Fruit fly (Drosophila melanogaster) whole organism, embryonic: ENCODE results near the gene CG15423.

Experiments used
- ATbp ChIP-seq: fragments of 200-800 bp; sonication (Bioruptor generic); optimal IDR thresholded peaks from 2 replicates; lab custom pipeline; 2017; ENCODE audit warnings: missing biosample characterization, mild to moderate bottlenecking, missing genetic modification characterization, missing genetic modification reagents
- Adf1 ChIP-seq: fragments of 200-800 bp; sonication (Bioruptor generic); IDR thresholded peaks from 2 replicates; pipeline ENCODE4 v1.3.6; 2022; ENCODE audit warnings: missing biosample characterization, missing genetic modification characterization
- Atf-2 ChIP-seq: fragments of 200-800 bp; sonication (Bioruptor generic); optimal IDR thresholded peaks from 2 replicates; lab custom pipeline; 2016; ENCODE audit warnings: missing biosample characterization, missing genetic modification characterization
- CG10321 ChIP-seq: fragments of 200-800 bp; sonication (Bioruptor generic); IDR thresholded peaks from 2 replicates; pipeline ENCODE4 v1.3.6; 2022; ENCODE audit warnings: missing biosample characterization, missing genetic modification characterization
- CG10462 ChIP-seq: fragments of 200-800 bp; sonication (Bioruptor generic); optimal IDR thresholded peaks from 2 replicates; lab custom pipeline; 2016; ENCODE audit warnings: missing biosample characterization, missing genetic modification characterization
- CG10959 ChIP-seq: fragments of 200-800 bp; sonication (Bioruptor generic); IDR thresholded peaks from 2 replicates; pipeline ENCODE4 v1.3.6; 2022; ENCODE audit warnings: missing biosample characterization, missing genetic modification characterization
- CG15269 ChIP-seq: fragments of 200-800 bp; sonication (Bioruptor generic); optimal IDR thresholded peaks from 2 replicates; lab custom pipeline; 2018; ENCODE audit warnings: missing biosample characterization, mild to moderate bottlenecking, missing genetic modification characterization, moderate library complexity
- CG17361 ChIP-seq: fragments of 200-800 bp; sonication (Bioruptor generic); IDR thresholded peaks from 3 replicates; pipeline ENCODE4 v1.3.6; 2022; ENCODE audit warnings: missing biosample characterization, missing genetic modification characterization
- CG18599 ChIP-seq: fragments of 200-800 bp; sonication (Bioruptor generic); optimal IDR thresholded peaks from 3 replicates; lab custom pipeline; 2017; ENCODE audit warnings: missing biosample characterization, missing genetic modification characterization, mild to moderate bottlenecking, moderate library complexity, missing genetic modification reagents
- CG18619 ChIP-seq: fragments of 200-800 bp; sonication (Bioruptor generic); optimal IDR thresholded peaks from 3 replicates; lab custom pipeline; 2017; ENCODE audit warnings: missing biosample characterization, mild to moderate bottlenecking, missing genetic modification characterization
- CG2116 ChIP-seq: fragments of 200-800 bp; sonication (Bioruptor generic); optimal IDR thresholded peaks from 3 replicates; lab custom pipeline; 2018; ENCODE audit warnings: missing biosample characterization, mild to moderate bottlenecking, missing genetic modification characterization
- CG2129 ChIP-seq: fragments of 200-800 bp; sonication (Bioruptor generic); IDR thresholded peaks from 2 replicates; pipeline ENCODE4 v1.3.6; 2022; ENCODE audit warnings: missing biosample characterization, missing genetic modification characterization; ENCODE audit not compliant: partially characterized antibody
- CG2889 ChIP-seq: fragments of 200-800 bp; sonication (Bioruptor generic); IDR thresholded peaks from 3 replicates; pipeline ENCODE4 v1.3.6; 2022; ENCODE audit warnings: missing biosample characterization, missing genetic modification characterization
- CG30403 ChIP-seq: fragments of 200-800 bp; sonication (Bioruptor generic); optimal IDR thresholded peaks from 3 replicates; lab custom pipeline; 2016; ENCODE audit warnings: missing biosample characterization, missing genetic modification characterization
- CG3281 ChIP-seq: fragments of 200-800 bp; sonication (Bioruptor generic); optimal IDR thresholded peaks from 3 replicates; lab custom pipeline; 2017; ENCODE audit warnings: missing biosample characterization, mild to moderate bottlenecking, missing genetic modification characterization
- CG34224 ChIP-seq: fragments of 200-800 bp; sonication (Bioruptor generic); IDR thresholded peaks from 3 replicates; pipeline ENCODE4 v1.3.6; 2022; ENCODE audit warnings: missing biosample characterization, missing genetic modification characterization; ENCODE audit not compliant: partially characterized antibody
- CG3995 ChIP-seq: fragments of 200-800 bp; sonication (Bioruptor generic); optimal IDR thresholded peaks from 3 replicates; lab custom pipeline; 2016; ENCODE audit warnings: missing biosample characterization, missing genetic modification characterization
- CG4424 ChIP-seq: fragments of 200-800 bp; sonication (Bioruptor generic); optimal IDR thresholded peaks from 3 replicates; lab custom pipeline; 2016; ENCODE audit warnings: missing biosample characterization, missing genetic modification characterization
- CG5180 ChIP-seq: fragments of 200-800 bp; sonication (Bioruptor generic); optimal IDR thresholded peaks from 3 replicates; lab custom pipeline; 2017; ENCODE audit warnings: missing biosample characterization, missing genetic modification characterization, mild to moderate bottlenecking, moderate library complexity, missing genetic modification reagents
- CG7963 ChIP-seq: fragments of 200-800 bp; sonication (Bioruptor generic); IDR thresholded peaks from 3 replicates; pipeline ENCODE4 v1.3.6; 2022; ENCODE audit warnings: missing biosample characterization, missing genetic modification characterization; ENCODE audit not compliant: partially characterized antibody
- CG7987 ChIP-seq: fragments of 200-800 bp; sonication (Bioruptor generic); optimal IDR thresholded peaks from 2 replicates; lab custom pipeline; 2018; ENCODE audit warnings: missing biosample characterization, mild to moderate bottlenecking, missing genetic modification characterization, moderate library complexity
- CG8089 ChIP-seq: fragments of 200-800 bp; sonication (Bioruptor generic); optimal IDR thresholded peaks from 3 replicates; lab custom pipeline; 2016; ENCODE audit warnings: missing biosample characterization, missing genetic modification characterization
- CG9437 ChIP-seq: fragments of 200-800 bp; sonication (Bioruptor generic); optimal IDR thresholded peaks from 2 replicates; lab custom pipeline; 2018; ENCODE audit warnings: missing biosample characterization, mild to moderate bottlenecking, missing genetic modification characterization
- CrebB ChIP-seq: fragments of 200-800 bp; sonication (Bioruptor generic); optimal IDR thresholded peaks from 3 replicates; lab custom pipeline; 2018; ENCODE audit warnings: missing biosample characterization, mild to moderate bottlenecking, missing genetic modification characterization
- Doc2 ChIP-seq: fragments of 200-800 bp; sonication (Bioruptor generic); IDR thresholded peaks from 2 replicates; pipeline ENCODE4 v1.3.6; 2022; ENCODE audit warnings: missing biosample characterization, missing genetic modification characterization
- Ets65A ChIP-seq: fragments of 200-800 bp; sonication (Bioruptor generic); peaks from one replicate; lab custom pipeline; 2016; ENCODE audit warnings: missing biosample characterization, missing genetic modification characterization
- Fer3 ChIP-seq: fragments of 200-800 bp; sonication (Bioruptor generic); optimal IDR thresholded peaks from 2 replicates; lab custom pipeline; 2018; ENCODE audit warnings: missing biosample characterization, mild to moderate bottlenecking, missing genetic modification characterization, moderate library complexity
- Hr78 ChIP-seq, 2 experiments: fragments of 200-800 bp in 1 of 2; fragments of >200 bp in 1 of 2; sonication (Bioruptor generic) in 1 of 2; optimal IDR thresholded peaks; 2 replicates each; lab custom pipeline; 2017 to 2019; ENCODE audit warnings: missing biosample characterization in 2 of 2, missing genetic modification characterization in 2 of 2, mild to moderate bottlenecking in 1 of 2, moderate library complexity in 1 of 2
- NfI ChIP-seq: fragments of 200-800 bp; sonication (Bioruptor generic); optimal IDR thresholded peaks from 3 replicates; lab custom pipeline; 2018; ENCODE audit warnings: missing biosample characterization, mild to moderate bottlenecking, missing genetic modification characterization, moderate library complexity
- Spps ChIP-seq: fragments of 200-800 bp; sonication (Bioruptor generic); optimal IDR thresholded peaks from 2 replicates; lab custom pipeline; 2018; ENCODE audit warnings: missing biosample characterization, mild to moderate bottlenecking, missing genetic modification characterization
- bigmax ChIP-seq: fragments of 200-800 bp; sonication (Bioruptor generic); optimal IDR thresholded peaks from 2 replicates; lab custom pipeline; 2018; ENCODE audit warnings: missing biosample characterization, mild to moderate bottlenecking, missing genetic modification characterization
- br ChIP-seq: fragments of >200 bp; optimal IDR thresholded peaks from 2 replicates; lab custom pipeline; 2017
- ci ChIP-seq: fragments of 200-800 bp; sonication (Bioruptor generic); IDR thresholded peaks from 3 replicates; pipeline ENCODE4 v1.3.6; 2022; ENCODE audit warnings: missing biosample characterization, missing genetic modification characterization
- gt ChIP-seq: fragments of 200-800 bp; sonication (Bioruptor generic); IDR thresholded peaks from 2 replicates; pipeline ENCODE4 v1.3.6; 2022; ENCODE audit warnings: missing biosample characterization, missing genetic modification characterization
- hb ChIP-seq: fragments of 200-800 bp; sonication (Bioruptor generic); IDR thresholded peaks from 3 replicates; pipeline ENCODE4 v1.3.6; 2022; ENCODE audit warnings: missing biosample characterization, missing genetic modification characterization; ENCODE audit not compliant: partially characterized antibody
- hkb ChIP-seq, 2 experiments: fragments of 200-800 bp in 1 of 2; fragments of >200 bp in 1 of 2; sonication (Bioruptor generic) in 1 of 2; IDR thresholded peaks in 1 of 2; optimal IDR thresholded peaks in 1 of 2; 2 replicates each; pipeline versions ENCODE4 v1.3.6 to Lab custom; 2017 to 2022; ENCODE audit warnings: missing biosample characterization in 1 of 2, missing genetic modification characterization in 1 of 2
- jing ChIP-seq: fragments of 200-800 bp; sonication (Bioruptor generic); optimal IDR thresholded peaks from 2 replicates; lab custom pipeline; 2018; ENCODE audit warnings: missing biosample characterization, mild to moderate bottlenecking, missing genetic modification characterization
- lab ChIP-seq: fragments of 200-800 bp; sonication (Bioruptor generic); optimal IDR thresholded peaks from 3 replicates; lab custom pipeline; 2017; ENCODE audit warnings: missing biosample characterization, missing genetic modification characterization, mild to moderate bottlenecking, moderate library complexity, missing genetic modification reagents
- lov ChIP-seq, 2 experiments: fragments of 200-800 bp in 1 of 2; fragments of >200 bp in 1 of 2; sonication (Bioruptor generic) in 1 of 2; IDR thresholded peaks in 1 of 2; optimal IDR thresholded peaks in 1 of 2; 2 replicates in 1 of 2; 3 replicates in 1 of 2; pipeline versions ENCODE4 v1.3.6 to Lab custom; 2017 to 2022; ENCODE audit warnings: missing biosample characterization in 1 of 2, missing genetic modification characterization in 1 of 2
- mam ChIP-seq: fragments of 200-800 bp; sonication (Bioruptor generic); optimal IDR thresholded peaks from 3 replicates; lab custom pipeline; 2016; ENCODE audit warnings: missing biosample characterization, missing genetic modification characterization
- onecut ChIP-seq: fragments of 200-800 bp; sonication (Bioruptor generic); IDR thresholded peaks from 2 replicates; pipeline ENCODE4 v1.3.6; 2022; ENCODE audit warnings: missing biosample characterization, missing genetic modification characterization
- p53 ChIP-seq: fragments of 200-800 bp; sonication (Bioruptor generic); optimal IDR thresholded peaks from 2 replicates; lab custom pipeline; 2016; ENCODE audit warnings: missing biosample characterization, missing genetic modification characterization
- psq ChIP-seq: fragments of 200-800 bp; sonication (Bioruptor generic); optimal IDR thresholded peaks from 2 replicates; lab custom pipeline; 2017; ENCODE audit warnings: missing biosample characterization, missing genetic modification characterization
- pum ChIP-seq: fragments of 200-800 bp; sonication (Bioruptor generic); optimal IDR thresholded peaks from 2 replicates; lab custom pipeline; 2016; ENCODE audit warnings: missing biosample characterization, missing genetic modification characterization
- sd ChIP-seq: fragments of 200-800 bp; sonication (Bioruptor generic); optimal IDR thresholded peaks from 3 replicates; lab custom pipeline; 2018; ENCODE audit warnings: missing biosample characterization, mild to moderate bottlenecking, missing genetic modification characterization, moderate library complexity
- tgo ChIP-seq: fragments of 200-800 bp; sonication (Bioruptor generic); IDR thresholded peaks from 3 replicates; pipeline ENCODE4 v1.3.6; 2022; ENCODE audit warnings: missing biosample characterization, missing genetic modification characterization
- unpg ChIP-seq: fragments of 200-800 bp; sonication (Bioruptor generic); optimal IDR thresholded peaks from 3 replicates; lab custom pipeline; 2018; ENCODE audit warnings: missing biosample characterization, mild to moderate bottlenecking, missing genetic modification characterization, moderate library complexity
- z ChIP-seq: fragments of 200-800 bp; sonication (Bioruptor generic); IDR thresholded peaks from 3 replicates; pipeline ENCODE4 v1.3.6; 2022; ENCODE audit warnings: missing biosample characterization, missing genetic modification characterization

Gene CG15423

dm6 chr2L:4030236-4030943 is 24.5 kb downstream of the CG15423 start (continued):
- peak; percentile 85 for TF ChIP-seq CG10959 (GFP tag; lab: Robert Waterston, UW)
- peak; percentile 82 for TF ChIP-seq CrebB (tag; lab: Kevin White, UChicago)
- TF ChIP-seq CG8089 (GFP tag; lab: Kevin White, UChicago), result peak; percentile 70
- peak; percentile 3 for TF ChIP-seq sd (tag; lab: Kevin White, UChicago)
- TF ChIP-seq gt (GFP tag; lab: Robert Waterston, UW), result peak; percentile 55; the same call in 1 of the 2 replicates
- TF ChIP-seq CG9437 (GFP tag; lab: Kevin White, UChicago), result peak; percentile 67
- TF ChIP-seq mam (GFP tag; lab: Kevin White, UChicago), result peak; percentile 77
- peak; percentile 75 for TF ChIP-seq lab (GFP tag; lab: Kevin White, UChicago)
- no peak for TF ChIP-seq Hr78 (GFP tag; optimal IDR thresholded peaks at IDR 0.05; lab: Kevin White, UChicago)
- TF ChIP-seq CG34224 (GFP tag; lab: Robert Waterston, UW), result peak; percentile 43; the same call in 1 of the 3 replicates
- TF ChIP-seq CG30403 (GFP tag; lab: Kevin White, UChicago), result peak; percentile 85
- TF ChIP-seq CG2889, result peak; percentile 41; the same call in 1 of the 3 replicates
- peak; percentile 62 for TF ChIP-seq CG10321 (GFP tag; lab: Robert Waterston, UW)
- TF ChIP-seq ATbp, result peak; percentile 84
- peak; percentile 74 for TF ChIP-seq CG18599 (GFP tag; lab: Kevin White, UChicago)
- TF ChIP-seq bigmax (GFP tag; lab: Kevin White, UChicago), result no peak
- no peak for TF ChIP-seq hkb (optimal IDR thresholded peaks at IDR 0.05; lab: Kevin White, UChicago)
- peak; percentile 83 for TF ChIP-seq hkb (GFP tag; IDR thresholded peaks at IDR 0.05; lab: Robert Waterston, UW)
- TF ChIP-seq Doc2, result no peak
- no peak for TF ChIP-seq lov (optimal IDR thresholded peaks at IDR 0.05; lab: Kevin White, UChicago)
- peak; percentile 86 for TF ChIP-seq lov (GFP tag; IDR thresholded peaks at IDR 0.05; lab: Robert Waterston, UW)
- TF ChIP-seq hb (GFP tag; lab: Robert Waterston, UW), result peak; percentile 93
- peak; percentile 45 for TF ChIP-seq CG3281 (GFP tag; lab: Kevin White, UChicago)
- TF ChIP-seq Atf-2, result peak; percentile 71
- peak; percentile 98 for TF ChIP-seq CG5180
- peak; percentile 84 for TF ChIP-seq CG4424 (GFP tag; lab: Kevin White, UChicago)
- peak; percentile 87 for TF ChIP-seq unpg (GFP tag; lab: Kevin White, UChicago)
- TF ChIP-seq Fer3 (tag; lab: Kevin White, UChicago), result peak; percentile 76
- peak; percentile 94 for TF ChIP-seq ci (GFP tag; lab: Robert Waterston, UW)
- TF ChIP-seq CG10462 (GFP tag; lab: Kevin White, UChicago), result peak; percentile 51
- peak; percentile 86 for TF ChIP-seq tgo
- peak; percentile 18 for TF ChIP-seq jing (GFP tag; lab: Kevin White, UChicago)
- TF ChIP-seq p53, result peak; percentile 24
- peak; percentile 37 for TF ChIP-seq CG7987
- peak; percentile 74 for TF ChIP-seq CG18619
- TF ChIP-seq CG17361, result peak; percentile 91
- no peak for TF ChIP-seq CG2129
- TF ChIP-seq pum, result peak; percentile 85
- TF ChIP-seq Spps, result peak; percentile 76
- TF ChIP-seq CG2116 (GFP tag; lab: Kevin White, UChicago), result peak; percentile 20
- no peak for TF ChIP-seq br (lab: Kevin White, UChicago)
- peak; percentile 96 for TF ChIP-seq Ets65A (GFP tag; lab: Kevin White, UChicago)
- TF ChIP-seq CG15269 (tag; lab: Kevin White, UChicago), result peak; percentile 83
- peak; percentile 94 for TF ChIP-seq CG7963
- TF ChIP-seq onecut, result peak; percentile 78
- TF ChIP-seq z (GFP tag; lab: Robert Waterston, UW), result 0 out of 3 replicates have a peak, but pooled peaks have one; percentile 49
- no peak for TF ChIP-seq CG3995 (GFP tag; lab: Kevin White, UChicago)
- peak; percentile 48 for TF ChIP-seq psq (GFP tag; lab: Kevin White, UChicago)
- TF ChIP-seq NfI (GFP tag; lab: Kevin White, UChicago), result peak; percentile 74
- TF ChIP-seq Adf1, result no peak
